Worm (Caenorhabditis elegans) whole organism, mixed stage, embryonic: ENCODE measurements around the gene spp-19.
A peak's percentile ranks its signal among the peaks of the same experiment; 100 is the strongest.
"Not testable (repeated sequence)": the region's sequence is repeated elsewhere in the genome, so short reads cannot be mapped to it uniquely, and the experiment has no call there.

Experiments
- M03D4.4 ChIP-seq: sonication (generic microtip); optimal IDR thresholded peaks from 2 replicates; lab custom pipeline; 2017; ENCODE audit warnings: mild to moderate bottlenecking, missing genetic modification characterization, missing compliant biosample characterization
- bed-3 ChIP-seq: fragments of 200-800 bp; sonication (Bioruptor generic); optimal IDR thresholded peaks from 3 replicates; lab custom pipeline; 2018; ENCODE audit warnings: mild to moderate bottlenecking, missing genetic modification characterization, moderate library complexity, missing compliant biosample characterization
- blmp-1 ChIP-seq: fragments of 150-350 bp; optimal IDR thresholded peaks from 2 replicates; lab custom pipeline; 2014; ENCODE audit warnings: missing biosample characterization, missing genetic modification characterization
- ceh-39 ChIP-seq: fragments of 150-350 bp; optimal IDR thresholded peaks from 2 replicates; lab custom pipeline; 2014; ENCODE audit warnings: missing biosample characterization, missing genetic modification characterization
- ces-1 ChIP-seq: fragments of 150-350 bp; optimal IDR thresholded peaks from 2 replicates; lab custom pipeline; 2014; ENCODE audit warnings: missing biosample characterization, missing genetic modification reagents, missing genetic modification characterization
- cnd-1 ChIP-seq: fragments of 200-800 bp; sonication (Bioruptor generic); optimal IDR thresholded peaks from 2 replicates; lab custom pipeline; 2018; ENCODE audit warnings: mild to moderate bottlenecking, missing genetic modification characterization, missing compliant biosample characterization
- drap-1 ChIP-seq: fragments of 200-800 bp; sonication (Bioruptor generic); optimal IDR thresholded peaks from 3 replicates; lab custom pipeline; 2018; ENCODE audit warnings: mild to moderate bottlenecking, missing genetic modification characterization, missing compliant biosample characterization
- elt-1 ChIP-seq: sonication (generic microtip); optimal IDR thresholded peaks from 2 replicates; lab custom pipeline; 2017; ENCODE audit warnings: missing genetic modification characterization, mild to moderate bottlenecking, missing compliant biosample characterization, antibody characterized with exemption, moderate library complexity, borderline replicate concordance; ENCODE audit not compliant: insufficient read depth
- elt-3 ChIP-seq: fragments of 150-350 bp; optimal IDR thresholded peaks from 2 replicates; lab custom pipeline; 2014; ENCODE audit warnings: missing biosample characterization, missing genetic modification characterization
- flh-1 ChIP-seq: fragments of 200-800 bp; sonication (Bioruptor generic); optimal IDR thresholded peaks from 2 replicates; lab custom pipeline; 2018; ENCODE audit warnings: mild to moderate bottlenecking, missing genetic modification characterization, moderate library complexity, missing compliant biosample characterization
- hlh-1 ChIP-seq: fragments of 150-350 bp; optimal IDR thresholded peaks from 2 replicates; lab custom pipeline; 2014; ENCODE audit warnings: missing biosample characterization, missing genetic modification reagents, missing genetic modification characterization
- lin-13 ChIP-seq: fragments of 150-350 bp; optimal IDR thresholded peaks from 2 replicates; lab custom pipeline; 2014; ENCODE audit warnings: missing biosample characterization, missing genetic modification characterization
- lin-32 ChIP-seq: fragments of 200-800 bp; sonication (Bioruptor generic); optimal IDR thresholded peaks from 2 replicates; lab custom pipeline; 2018; ENCODE audit warnings: mild to moderate bottlenecking, missing genetic modification characterization, missing compliant biosample characterization
- lsy-2 ChIP-seq: fragments of 150-350 bp; optimal IDR thresholded peaks from 2 replicates; lab custom pipeline; 2014; ENCODE audit warnings: missing biosample characterization, missing genetic modification characterization
- mep-1 ChIP-seq: fragments of 150-350 bp; optimal IDR thresholded peaks from 2 replicates; lab custom pipeline; 2017; ENCODE audit warnings: missing biosample characterization, missing genetic modification reagents, missing genetic modification characterization, inconsistent platforms
- mls-2 ChIP-seq: sonication (generic microtip); optimal IDR thresholded peaks from 2 replicates; lab custom pipeline; 2016; ENCODE audit warnings: mild to moderate bottlenecking, missing genetic modification characterization, moderate library complexity, missing compliant biosample characterization
- nhr-12 ChIP-seq: fragments of 150-350 bp; optimal IDR thresholded peaks from 2 replicates; lab custom pipeline; 2014; ENCODE audit warnings: missing biosample characterization, missing genetic modification characterization
- nhr-2 ChIP-seq: fragments of 150-350 bp; optimal IDR thresholded peaks from 2 replicates; lab custom pipeline; 2014; ENCODE audit warnings: missing biosample characterization, missing genetic modification characterization
- nhr-237 ChIP-seq: fragments of 150-350 bp; optimal IDR thresholded peaks from 2 replicates; lab custom pipeline; 2014; ENCODE audit warnings: missing biosample characterization, missing genetic modification characterization
- nhr-28 ChIP-seq: fragments of 150-350 bp; optimal IDR thresholded peaks from 2 replicates; lab custom pipeline; 2014; ENCODE audit warnings: missing biosample characterization, missing genetic modification characterization
- pha-4 ChIP-seq: fragments of 150-350 bp; optimal IDR thresholded peaks from 2 replicates; lab custom pipeline; 2018; ENCODE audit warnings: missing biosample characterization, missing genetic modification reagents, missing genetic modification characterization
- snpc-4 ChIP-seq: fragments of 150-350 bp; optimal IDR thresholded peaks from 2 replicates; lab custom pipeline; 2014; ENCODE audit warnings: missing biosample characterization, missing genetic modification characterization
- sptf-1 ChIP-seq: sonication (generic microtip); optimal IDR thresholded peaks from 2 replicates; lab custom pipeline; 2017; ENCODE audit warnings: mild to moderate bottlenecking, missing genetic modification characterization, moderate library complexity, missing compliant biosample characterization
- tbx-8 ChIP-seq: fragments of 200-800 bp; sonication (Bioruptor generic); optimal IDR thresholded peaks from 2 replicates; lab custom pipeline; 2018; ENCODE audit warnings: mild to moderate bottlenecking, missing genetic modification characterization, moderate library complexity, missing compliant biosample characterization
- unc-120 ChIP-seq: sonication (generic microtip); optimal IDR thresholded peaks from 2 replicates; lab custom pipeline; 2017; ENCODE audit warnings: missing genetic modification characterization, missing compliant biosample characterization; ENCODE audit not compliant: poor library complexity, severe bottlenecking
- unc-39 ChIP-seq: fragments of 150-350 bp; optimal IDR thresholded peaks from 2 replicates; lab custom pipeline; 2014; ENCODE audit warnings: missing biosample characterization, missing genetic modification characterization
- unc-62 ChIP-seq: fragments of 150-350 bp; optimal IDR thresholded peaks from 2 replicates; lab custom pipeline; 2014; ENCODE audit warnings: missing biosample characterization, missing genetic modification reagents, missing genetic modification characterization
- ztf-11 ChIP-seq: fragments of 150-350 bp; optimal IDR thresholded peaks from 2 replicates; lab custom pipeline; 2014; ENCODE audit warnings: missing biosample characterization, missing genetic modification characterization

The spp-19 gene

ce11 chrV:6590283-6590682 lies 28.8 kb upstream of the spp-19 start, which contains the start of gene ZK1055.2:
Gene ZK1055.2, plus strand, starts transcription at chrV:6590583.
- no peak for TF ChIP-seq ceh-39 (tag; lab: Kevin White, UChicago)
- no peak for TF ChIP-seq flh-1 (GFP tag; lab: Kevin White, UChicago)
- TF ChIP-seq mep-1, result no peak
- no peak for TF ChIP-seq lin-13 (tag; lab: Kevin White, UChicago)
- TF ChIP-seq nhr-237 (tag; lab: Kevin White, UChicago), result no peak
- no peak for TF ChIP-seq pha-4 (tag; lab: Kevin White, UChicago)
- no peak for TF ChIP-seq ztf-11
- no peak for TF ChIP-seq lsy-2
- TF ChIP-seq drap-1 (GFP tag; lab: Kevin White, UChicago), result no peak
- no peak for TF ChIP-seq elt-1 (tag; lab: Kevin White, UChicago)
- TF ChIP-seq cnd-1 (tag; lab: Kevin White, UChicago), result no peak
- TF ChIP-seq hlh-1 (tag; lab: Kevin White, UChicago), result no peak
- TF ChIP-seq ces-1 (GFP tag; lab: Kevin White, UChicago), result no peak

- TF ChIP-seq nhr-12 (tag; lab: Kevin White, UChicago); unc-39 (tag; lab: Kevin White, UChicago); snpc-4: not testable (repeated sequence)
- TF ChIP-seq, all 35 proteins: peak for 0; not testable (repeated sequence) for 35
These were observed 20.3 kb upstream of the spp-19 start, which contains the start of gene ZK1055.4 for ce11 chrV:6581762-6582161. Gene ZK1055.4, plus strand, starts transcription at chrV:6582062.

DNA sequence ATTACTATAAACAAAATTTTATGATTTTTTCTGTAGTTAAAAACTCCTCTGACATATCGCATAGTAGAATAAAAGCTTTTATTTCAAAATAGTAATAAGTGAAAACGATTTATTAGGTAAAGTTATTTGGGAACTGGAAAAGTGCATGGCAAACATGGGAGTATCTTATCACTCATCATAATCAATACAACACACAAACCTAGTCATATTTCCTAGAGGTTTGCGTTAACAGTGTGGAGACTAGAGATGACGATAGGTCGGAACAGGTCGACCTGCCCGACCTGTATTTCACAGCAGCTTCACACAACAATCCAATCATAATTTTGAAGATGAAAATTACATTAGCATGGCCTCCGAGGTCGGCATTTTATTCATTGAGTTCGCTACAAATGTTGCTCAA lies 18.5 kb upstream of the spp-19 start, which contains the start of gene EGAP9.3:
TSS of gene EGAP9.3 (minus strand) at position 131 of the 400 bp plus-strand sequence.
- TF ChIP-seq unc-120, result no peak
- TF ChIP-seq pha-4 (tag; lab: Kevin White, UChicago), result no peak
- no peak for TF ChIP-seq nhr-12 (tag; lab: Kevin White, UChicago)
- TF ChIP-seq nhr-2 (tag; lab: Kevin White, UChicago), result no peak
- no peak for TF ChIP-seq tbx-8 (GFP tag; lab: Kevin White, UChicago)

ce11 chrV:6576567-6576966 lies 15.1 kb upstream of the spp-19 start, which contains the start of gene EGAP9.4:
Gene EGAP9.4, plus strand, starts transcription at chrV:6576867.
- TF ChIP-seq ztf-11 (no peak), elt-1 (tag; lab: Kevin White, UChicago) (peak; percentile 28)
- TF ChIP-seq, all 35 proteins: peak for 1

DNA sequence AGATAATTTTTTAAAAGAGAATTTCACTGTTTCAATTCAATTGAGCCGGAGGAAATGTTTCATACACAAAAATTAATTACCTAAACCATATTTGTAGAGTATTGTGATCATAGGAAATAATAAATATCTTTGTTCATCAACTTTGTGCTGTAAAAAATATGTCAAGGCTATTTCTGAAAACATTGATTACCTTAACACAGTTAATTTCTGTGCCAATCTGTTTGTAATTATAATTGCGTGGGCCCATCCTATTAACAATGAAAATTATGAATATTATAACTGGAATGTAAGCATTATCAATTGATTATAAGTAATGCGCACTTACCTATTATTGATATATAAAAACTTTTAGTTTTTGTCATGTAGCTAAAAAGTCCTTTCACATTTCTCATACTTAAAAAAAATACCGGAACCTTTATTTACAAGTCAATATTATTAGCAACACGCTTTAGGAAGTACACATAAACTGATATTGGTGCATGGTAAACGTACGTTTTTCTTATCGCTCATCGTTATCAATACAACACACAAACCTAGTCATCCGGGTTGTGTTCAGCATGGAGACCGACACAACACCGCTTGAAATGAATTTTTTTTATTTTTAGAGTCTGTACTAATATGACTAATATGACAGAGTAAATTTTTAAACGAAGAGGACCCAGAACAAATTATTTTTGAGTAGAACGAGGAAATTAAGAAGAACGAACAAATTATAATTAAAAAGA lies 14.1 kb upstream of the spp-19 start, which contains the start of gene fut-2:
TSS of gene fut-2 (minus strand) at position 485 of the 725 bp plus-strand sequence.
- TF ChIP-seq lin-13 (tag; lab: Kevin White, UChicago) (no peak), nhr-12 (tag; lab: Kevin White, UChicago) (no peak), sptf-1 (tag; lab: Kevin White, UChicago) (no peak), elt-1 (tag; lab: Kevin White, UChicago) (no peak), nhr-2 (tag; lab: Kevin White, UChicago) (no peak), blmp-1 (tag; lab: Kevin White, UChicago) (no peak), mls-2 (tag; lab: Kevin White, UChicago) (no peak), unc-62 (GFP tag; lab: Kevin White, UChicago) (no peak), elt-3 (tag; lab: Kevin White, UChicago) (no peak), bed-3 (GFP tag; lab: Kevin White, UChicago) (no peak)

ce11 chrV:6565851-6566386 lies 4.4 kb upstream of the spp-19 start, which contains the start of gene K04A8.1:
Gene K04A8.1, plus strand, starts transcription at chrV:6566336.
- TF ChIP-seq lin-32 (GFP tag; lab: Kevin White, UChicago) (no peak), nhr-28 (tag; lab: Kevin White, UChicago) (no peak), cnd-1 (tag; lab: Kevin White, UChicago) (no peak), snpc-4 (no peak), ztf-11 (no peak), ceh-39 (tag; lab: Kevin White, UChicago) (no peak), M03D4.4 (tag; lab: Kevin White, UChicago) (no peak), elt-1 (tag; lab: Kevin White, UChicago) (no peak), drap-1 (GFP tag; lab: Kevin White, UChicago) (no peak), flh-1 (GFP tag; lab: Kevin White, UChicago) (no peak), nhr-237 (tag; lab: Kevin White, UChicago) (no peak), unc-62 (GFP tag; lab: Kevin White, UChicago) (no peak)
